Worm (Caenorhabditis elegans) whole organism, L4 larva: ENCODE measurements around the gene asp-4.

Experiments
- D1046.2 ChIP-seq: fragments of 200-800 bp; sonication (Bioruptor generic); IDR thresholded peaks from 2 replicates; pipeline ENCODE4 v1.3.6; 2022; ENCODE audit warnings: missing genetic modification characterization, missing compliant biosample characterization
- F37D6.2 ChIP-seq: sonication (generic microtip); optimal IDR thresholded peaks from 2 replicates; lab custom pipeline; 2016; ENCODE audit warnings: mild to moderate bottlenecking, missing genetic modification characterization, missing compliant biosample characterization
- F44E2.7 ChIP-seq: fragments of 200-800 bp; sonication (Bioruptor generic); IDR thresholded peaks from 2 replicates; pipeline ENCODE4 v2.1.2; 2022; ENCODE audit warnings: missing genetic modification characterization, missing compliant biosample characterization
- R02D3.7 ChIP-seq: fragments of 150-350 bp; sonication (generic microtip); optimal IDR thresholded peaks from 3 replicates; lab custom pipeline; 2014; ENCODE audit warnings: missing biosample characterization, missing genetic modification characterization
- T26A8.4 ChIP-seq: fragments of 200-800 bp; sonication (Bioruptor generic); IDR thresholded peaks from 2 replicates; pipeline ENCODE4 v1.3.6; 2022; ENCODE audit warnings: missing genetic modification characterization, missing compliant biosample characterization
- ZK337.2 ChIP-seq: fragments of 200-800 bp; sonication (Bioruptor generic); IDR thresholded peaks from 2 replicates; pipeline ENCODE4 v1.3.6; 2022; ENCODE audit warnings: missing genetic modification reagents, missing genetic modification characterization, missing compliant biosample characterization
- aly-2 ChIP-seq: sonication (generic microtip); optimal IDR thresholded peaks from 2 replicates; lab custom pipeline; 2018; ENCODE audit warnings: missing biosample characterization, missing genetic modification characterization
- ama-1 ChIP-seq: fragments of 150-350 bp; optimal IDR thresholded peaks from 2 replicates; lab custom pipeline; 2014; ENCODE audit warnings: inconsistent platforms, mixed read lengths
- ceh-28 ChIP-seq: fragments of 150-350 bp; optimal IDR thresholded peaks from 2 replicates; lab custom pipeline; 2014; ENCODE audit warnings: missing biosample characterization, missing genetic modification reagents, missing genetic modification characterization
- ceh-82 ChIP-seq: sonication (generic microtip); optimal IDR thresholded peaks from 2 replicates; lab custom pipeline; 2017; ENCODE audit warnings: missing biosample characterization, missing genetic modification characterization
- daf-12 ChIP-seq: fragments of 150-350 bp; optimal IDR thresholded peaks from 2 replicates; lab custom pipeline; 2014; ENCODE audit warnings: missing biosample characterization, missing genetic modification reagents, missing genetic modification characterization
- daf-16 ChIP-seq, 3 experiments: sonication (generic microtip); optimal IDR thresholded peaks; 2 replicates each; lab custom pipeline; 2016 to 2017; ENCODE audit warnings: missing genetic modification characterization in 3 of 3, missing genetic modification reagents in 3 of 3, mild to moderate bottlenecking in 2 of 3, missing compliant biosample characterization in 2 of 3, missing biosample characterization in 1 of 3, moderate library complexity in 1 of 3
- daf-19 ChIP-seq: fragments of 200-800 bp; sonication (Bioruptor generic); conservative IDR thresholded peaks from 2 replicates; pipeline ENCODE4 v1.3.6; 2022; ENCODE audit warnings: missing genetic modification characterization, missing compliant biosample characterization
- daf-8 ChIP-seq: fragments of 200-800 bp; sonication (Bioruptor generic); IDR thresholded peaks from 2 replicates; pipeline ENCODE4 v1.3.6; 2022; ENCODE audit warnings: missing genetic modification characterization, missing compliant biosample characterization
- dmd-6 ChIP-seq: fragments of 200-800 bp; sonication (Bioruptor generic); IDR thresholded peaks from 2 replicates; pipeline ENCODE4 v1.3.6; 2022; ENCODE audit warnings: missing genetic modification reagents, missing genetic modification characterization, missing compliant biosample characterization
- dmd-8 ChIP-seq: fragments of 200-800 bp; sonication (Bioruptor generic); IDR thresholded peaks from 2 replicates; pipeline ENCODE4 v1.3.6; 2022; ENCODE audit warnings: missing genetic modification characterization, missing compliant biosample characterization
- dmd-9 ChIP-seq: fragments of 200-800 bp; sonication (Bioruptor generic); IDR thresholded peaks from 2 replicates; pipeline ENCODE4 v1.3.6; 2022; ENCODE audit warnings: missing genetic modification reagents, missing genetic modification characterization, missing compliant biosample characterization
- dpl-1 ChIP-seq: fragments of 150-350 bp; optimal IDR thresholded peaks from 2 replicates; lab custom pipeline; 2014; ENCODE audit warnings: missing biosample characterization, missing genetic modification reagents, missing genetic modification characterization
- dve-1 ChIP-seq: sonication (generic microtip); optimal IDR thresholded peaks from 2 replicates; lab custom pipeline; 2017; ENCODE audit warnings: antibody characterized with exemption, mild to moderate bottlenecking, missing genetic modification characterization, missing compliant biosample characterization; ENCODE audit not compliant: insufficient read depth
- egl-43 ChIP-seq: fragments of 200-800 bp; sonication (Bioruptor generic); IDR thresholded peaks from 2 replicates; pipeline ENCODE4 v1.3.6; 2022; ENCODE audit warnings: missing genetic modification reagents, missing genetic modification characterization, missing compliant biosample characterization
- fkh-10 ChIP-seq: fragments of 150-350 bp; optimal IDR thresholded peaks from 2 replicates; lab custom pipeline; 2014; ENCODE audit warnings: missing biosample characterization, missing genetic modification reagents, missing genetic modification characterization
- fos-1 ChIP-seq: fragments of 150-350 bp; optimal IDR thresholded peaks from 2 replicates; lab custom pipeline; 2014; ENCODE audit warnings: missing biosample characterization, missing genetic modification characterization
- hlh-11 ChIP-seq: fragments of 200-800 bp; sonication (Bioruptor generic); optimal IDR thresholded peaks from 2 replicates; lab custom pipeline; 2018; ENCODE audit warnings: mild to moderate bottlenecking, missing genetic modification characterization, missing compliant biosample characterization
- hlh-30 ChIP-seq: sonication (generic microtip); optimal IDR thresholded peaks from 2 replicates; lab custom pipeline; 2017; ENCODE audit warnings: antibody characterized with exemption, mild to moderate bottlenecking, missing genetic modification characterization, missing compliant biosample characterization; ENCODE audit not compliant: insufficient read depth
- lim-7 ChIP-seq: fragments of 200-800 bp; sonication (Bioruptor generic); IDR thresholded peaks from 2 replicates; pipeline ENCODE4 v1.3.6; 2022; ENCODE audit warnings: missing genetic modification characterization, missing compliant biosample characterization
- lin-29 ChIP-seq: fragments of 200-800 bp; sonication (Bioruptor generic); IDR thresholded peaks from 2 replicates; pipeline ENCODE4 v1.3.6; 2022; ENCODE audit warnings: missing genetic modification reagents, missing genetic modification characterization, missing compliant biosample characterization
- lir-3 ChIP-seq: sonication (generic microtip); optimal IDR thresholded peaks from 2 replicates; lab custom pipeline; 2016; ENCODE audit warnings: mild to moderate bottlenecking, missing genetic modification characterization, missing compliant biosample characterization
- madf-5 ChIP-seq, 2 experiments: fragments of 200-800 bp; sonication (Bioruptor generic); IDR thresholded peaks; 2 replicates each; pipeline ENCODE4 v1.3.6; 2022; ENCODE audit warnings: missing compliant biosample characterization in 2 of 2, missing genetic modification characterization in 2 of 2
- madf-9 ChIP-seq: fragments of 200-800 bp; sonication (Bioruptor generic); conservative IDR thresholded peaks from 2 replicates; pipeline ENCODE4 v1.3.6; 2022; ENCODE audit warnings: missing genetic modification reagents, missing genetic modification characterization, missing compliant biosample characterization
- mdl-1 ChIP-seq, 2 experiments: fragments of 150-350 bp in 1 of 2; sonication (generic microtip) in 1 of 2; optimal IDR thresholded peaks; 2 replicates each; lab custom pipeline; 2014 to 2017; ENCODE audit warnings: missing biosample characterization in 2 of 2, missing genetic modification characterization in 2 of 2
- mep-1 ChIP-seq: fragments of 150-350 bp; sonication (generic microtip); optimal IDR thresholded peaks from 3 replicates; lab custom pipeline; 2014; ENCODE audit warnings: missing biosample characterization, missing genetic modification characterization
- mxl-2 ChIP-seq: fragments of 200-800 bp; sonication (Bioruptor generic); conservative IDR thresholded peaks from 2 replicates; pipeline ENCODE4 v1.3.6; 2022; ENCODE audit warnings: missing genetic modification reagents, missing genetic modification characterization, missing compliant biosample characterization
- nhr-102 ChIP-seq: sonication (generic microtip); optimal IDR thresholded peaks from 2 replicates; lab custom pipeline; 2016; ENCODE audit warnings: mild to moderate bottlenecking, missing genetic modification characterization, moderate library complexity, missing compliant biosample characterization
- nhr-111 ChIP-seq: fragments of 200-800 bp; sonication (Bioruptor generic); optimal IDR thresholded peaks from 2 replicates; lab custom pipeline; 2018; ENCODE audit warnings: mild to moderate bottlenecking, missing genetic modification characterization, missing compliant biosample characterization
- nhr-28 ChIP-seq: fragments of 150-350 bp; optimal IDR thresholded peaks from 2 replicates; lab custom pipeline; 2014; ENCODE audit warnings: missing biosample characterization, missing genetic modification characterization
- nhr-48 ChIP-seq: sonication (generic microtip); optimal IDR thresholded peaks from 2 replicates; lab custom pipeline; 2016; ENCODE audit warnings: mild to moderate bottlenecking, missing genetic modification characterization, missing compliant biosample characterization
- nhr-76 ChIP-seq: fragments of 150-350 bp; optimal IDR thresholded peaks from 2 replicates; lab custom pipeline; 2014; ENCODE audit warnings: missing biosample characterization, missing genetic modification characterization
- nhr-77 ChIP-seq: fragments of 150-350 bp; optimal IDR thresholded peaks from 2 replicates; lab custom pipeline; 2014; ENCODE audit warnings: missing biosample characterization, missing genetic modification characterization
- php-3 ChIP-seq: fragments of 200-800 bp; sonication (Bioruptor generic); IDR thresholded peaks from 2 replicates; pipeline ENCODE4 v1.3.6; 2022; ENCODE audit warnings: missing genetic modification reagents, missing genetic modification characterization, missing compliant biosample characterization
- pqm-1 ChIP-seq: sonication (generic microtip); optimal IDR thresholded peaks from 2 replicates; lab custom pipeline; 2017; ENCODE audit warnings: missing biosample characterization, missing genetic modification characterization
- sdz-12 ChIP-seq: fragments of 200-800 bp; sonication (Bioruptor generic); optimal IDR thresholded peaks from 2 replicates; lab custom pipeline; 2018; ENCODE audit warnings: mild to moderate bottlenecking, missing genetic modification characterization, missing compliant biosample characterization
- unc-39 ChIP-seq: sonication (generic microtip); optimal IDR thresholded peaks from 2 replicates; lab custom pipeline; 2017; ENCODE audit warnings: missing biosample characterization, missing genetic modification characterization
- zip-11 ChIP-seq: fragments of 200-800 bp; sonication (Bioruptor generic); IDR thresholded peaks from 2 replicates; pipeline ENCODE4 v1.3.6; 2022; ENCODE audit warnings: missing genetic modification characterization, missing compliant biosample characterization
- ztf-11 ChIP-seq: fragments of 150-350 bp; optimal IDR thresholded peaks from 2 replicates; lab custom pipeline; 2014; ENCODE audit warnings: missing biosample characterization, missing genetic modification characterization

asp-4 gene

ce11 chrX:13221357-13221756, at the start of gene asp-4:
asp-4 (minus strand) TSS chrX:13221462.
- TF ChIP-seq nhr-102 (tag; lab: Kevin White, UChicago) (no peak), pqm-1 (tag; lab: Kevin White, UChicago) (peak; percentile 15), nhr-28 (no peak), egl-43 (GFP tag; lab: Robert Waterston, UW) (no peak), dmd-6 (peak; percentile 71), nhr-111 (GFP tag; lab: Kevin White, UChicago) (no peak), hlh-30 (tag; lab: Kevin White, UChicago) (peak; percentile 25), ztf-11 (tag; lab: Kevin White, UChicago) (no peak), daf-16 (GFP tag; optimal IDR thresholded peaks at IDR 0.05; lab: Kevin White, UChicago) (no peak), daf-16 (tag; optimal IDR thresholded peaks at IDR 0.05; lab: Kevin White, UChicago) (peak; percentile 95), hlh-11 (tag; lab: Kevin White, UChicago) (peak; percentile 84), unc-39 (tag; lab: Kevin White, UChicago) (no peak), mxl-2 (GFP tag; lab: Robert Waterston, UW) (no peak), daf-19 (GFP tag; lab: Robert Waterston, UW) (no peak), dve-1 (tag; lab: Kevin White, UChicago) (peak; percentile 74), madf-9 (GFP tag; lab: Robert Waterston, UW) (no peak), D1046.2 (GFP tag; lab: Robert Waterston, UW) (no peak)

ce11 chrX:13269586-13269985, 48.3 kb upstream of the asp-4 start, which contains the start of gene cyp-14A2:
cyp-14A2 (minus strand) TSS chrX:13269686.
- TF ChIP-seq madf-5 (GFP tag; IDR thresholded peaks at IDR 0.05; lab: Robert Waterston, UW) (no peak), dmd-6 (peak; percentile 42)

ce11 chrX:13267230-13267629, 46.0 kb upstream of the asp-4 start, which contains the start of gene cyp-14A1:
cyp-14A1 (minus strand) TSS chrX:13267355.
- TF ChIP-seq R02D3.7 (tag; lab: Kevin White, UChicago) (no peak), F44E2.7 (GFP tag; lab: Robert Waterston, UW) (no peak), dve-1 (tag; lab: Kevin White, UChicago) (peak; percentile 19), daf-16 (GFP tag; optimal IDR thresholded peaks at IDR 0.05; lab: Kevin White, UChicago) (no peak), daf-16 (tag; optimal IDR thresholded peaks at IDR 0.05; lab: Kevin White, UChicago) (peak; percentile 39), nhr-48 (tag; lab: Kevin White, UChicago) (no peak)

ce11 chrX:13264550-13264949, 43.3 kb upstream of the asp-4 start:
- TF ChIP-seq php-3 (GFP tag; lab: Robert Waterston, UW) (peak; percentile 76), ama-1 (lab: Kevin White, UChicago) (no peak), ceh-28 (tag; lab: Kevin White, UChicago) (no peak), madf-9 (GFP tag; lab: Robert Waterston, UW) (peak; percentile 90), hlh-11 (tag; lab: Kevin White, UChicago) (peak; percentile 41), lim-7 (GFP tag; lab: Robert Waterston, UW) (peak; percentile 94), T26A8.4 (GFP tag; lab: Robert Waterston, UW) (no peak; the same call in 1 of the 2 replicates), nhr-77 (tag; lab: Kevin White, UChicago) (peak; percentile 22), sdz-12 (GFP tag; lab: Kevin White, UChicago) (peak; percentile 49), nhr-76 (tag; lab: Kevin White, UChicago) (no peak), hlh-30 (tag; lab: Kevin White, UChicago) (peak; percentile 70), fos-1 (tag; lab: Kevin White, UChicago) (no peak), ceh-82 (tag; lab: Kevin White, UChicago) (no peak), daf-8 (GFP tag; lab: Robert Waterston, UW) (0 out of 2 replicates have a peak, but pooled peaks have one; percentile 58), lir-3 (peak; percentile 70), mep-1 (tag; lab: Kevin White, UChicago) (no peak), zip-11 (GFP tag; lab: Robert Waterston, UW) (peak; percentile 65; the same call in 1 of the 2 replicates), daf-12 (tag; lab: Kevin White, UChicago) (no peak), fkh-10 (GFP tag; lab: Kevin White, UChicago) (peak; percentile 63), ZK337.2 (GFP tag; lab: Robert Waterston, UW) (peak; percentile 82), dpl-1 (GFP tag; lab: Kevin White, UChicago) (no peak), pqm-1 (tag; lab: Kevin White, UChicago) (no peak), D1046.2 (GFP tag; lab: Robert Waterston, UW) (peak; percentile 80; the same call in 1 of the 2 replicates), unc-39 (tag; lab: Kevin White, UChicago) (no peak), dmd-8 (peak; percentile 87), dmd-9 (GFP tag; lab: Robert Waterston, UW) (peak; percentile 77; the same call in 1 of the 2 replicates), F37D6.2 (tag; lab: Kevin White, UChicago) (peak; percentile 59), aly-2 (tag; lab: Kevin White, UChicago) (no peak), mdl-1 (tag; optimal IDR thresholded peaks at IDR 0.05; lab: Kevin White, UChicago) (peak; percentile 22 to 72), lin-29 (GFP tag; lab: Robert Waterston, UW) (peak; percentile 74; the same call in 1 of the 2 replicates)
